Fruit fly (Drosophila melanogaster) whole organism, embryonic: ENCODE data around the gene CG34325.
A peak's percentile ranks its signal among the peaks of the same experiment; 100 is the strongest.

Experiments used
- Awh ChIP-seq: fragments of 200-800 bp; sonication (Bioruptor generic); IDR thresholded peaks from 2 replicates; pipeline ENCODE4, ENCODE4 v1.3.6; 2022; ENCODE audit warnings: missing biosample characterization, missing genetic modification characterization
- Blimp-1 ChIP-seq: fragments of 200-800 bp; sonication (Bioruptor generic); optimal IDR thresholded peaks from 3 replicates; lab custom pipeline; 2018; ENCODE audit warnings: missing biosample characterization, missing genetic modification characterization, mild to moderate bottlenecking, moderate library complexity, missing genetic modification reagents
- CG10267 ChIP-seq: fragments of 200-800 bp; sonication (Bioruptor generic); optimal IDR thresholded peaks from 2 replicates; lab custom pipeline; 2018; ENCODE audit warnings: missing biosample characterization, mild to moderate bottlenecking, missing genetic modification characterization, moderate library complexity
- CG10565 ChIP-seq: fragments of 200-800 bp; sonication (Bioruptor generic); optimal IDR thresholded peaks from 3 replicates; lab custom pipeline; 2016; ENCODE audit warnings: missing biosample characterization, mild to moderate bottlenecking, missing genetic modification characterization
- CG11085 ChIP-seq: fragments of 200-800 bp; sonication (Bioruptor generic); IDR thresholded peaks from 2 replicates; pipeline ENCODE4 v1.3.6; 2022; ENCODE audit warnings: missing biosample characterization, missing genetic modification characterization
- CG12071 ChIP-seq: fragments of 200-800 bp; sonication (Bioruptor generic); optimal IDR thresholded peaks from 3 replicates; lab custom pipeline; 2018; ENCODE audit warnings: missing biosample characterization, mild to moderate bottlenecking, missing genetic modification characterization
- CG12942 ChIP-seq: fragments of 200-800 bp; sonication (Bioruptor generic); optimal IDR thresholded peaks from 3 replicates; lab custom pipeline; 2016; ENCODE audit warnings: missing biosample characterization, missing genetic modification characterization
- CG13775 ChIP-seq: fragments of 200-800 bp; sonication (Bioruptor generic); optimal IDR thresholded peaks from 3 replicates; lab custom pipeline; 2017; ENCODE audit warnings: missing biosample characterization, mild to moderate bottlenecking, missing genetic modification characterization
- CG15514 ChIP-seq: fragments of 200-800 bp; sonication (Bioruptor generic); optimal IDR thresholded peaks from 3 replicates; lab custom pipeline; 2017; ENCODE audit warnings: missing biosample characterization, missing genetic modification characterization, mild to moderate bottlenecking, moderate library complexity, missing genetic modification reagents
- CG15696 ChIP-seq: fragments of 200-800 bp; sonication (Bioruptor generic); optimal IDR thresholded peaks from 2 replicates; lab custom pipeline; 2019; ENCODE audit warnings: missing biosample characterization, mild to moderate bottlenecking, missing genetic modification characterization, moderate library complexity
- CG16863 ChIP-seq: fragments of 200-800 bp; sonication (Bioruptor generic); optimal IDR thresholded peaks from 3 replicates; lab custom pipeline; 2016; ENCODE audit warnings: missing biosample characterization, missing genetic modification characterization
- CG17359 ChIP-seq: fragments of 200-800 bp; sonication (Bioruptor generic); optimal IDR thresholded peaks from 3 replicates; lab custom pipeline; 2018; ENCODE audit warnings: missing biosample characterization, mild to moderate bottlenecking, missing genetic modification characterization, moderate library complexity
- CG2129 ChIP-seq: fragments of 200-800 bp; sonication (Bioruptor generic); IDR thresholded peaks from 2 replicates; pipeline ENCODE4 v1.3.6; 2022; ENCODE audit warnings: missing biosample characterization, missing genetic modification characterization; ENCODE audit not compliant: partially characterized antibody
- CG2875 ChIP-seq: fragments of 200-800 bp; sonication (Bioruptor generic); optimal IDR thresholded peaks from 2 replicates; lab custom pipeline; 2017; ENCODE audit warnings: missing biosample characterization, mild to moderate bottlenecking, missing genetic modification characterization, missing genetic modification reagents
- CG3281 ChIP-seq: fragments of 200-800 bp; sonication (Bioruptor generic); optimal IDR thresholded peaks from 3 replicates; lab custom pipeline; 2017; ENCODE audit warnings: missing biosample characterization, mild to moderate bottlenecking, missing genetic modification characterization
- CG3726 ChIP-seq: fragments of 200-800 bp; sonication (Bioruptor generic); IDR thresholded peaks from 3 replicates; pipeline ENCODE4, ENCODE4 v1.3.6; 2022; ENCODE audit warnings: missing biosample characterization, missing genetic modification characterization
- CG6689 ChIP-seq: fragments of 200-800 bp; sonication (Bioruptor generic); IDR thresholded peaks from 2 replicates; pipeline ENCODE4 v1.3.6; 2022; ENCODE audit warnings: missing biosample characterization, missing genetic modification characterization
- CG6813 ChIP-seq: fragments of 200-800 bp; sonication (Bioruptor generic); optimal IDR thresholded peaks from 2 replicates; lab custom pipeline; 2017; ENCODE audit warnings: missing biosample characterization, missing genetic modification characterization, mild to moderate bottlenecking, moderate library complexity, missing genetic modification reagents
- CG7357 ChIP-seq: fragments of 200-800 bp; sonication (Bioruptor generic); IDR thresholded peaks from 3 replicates; pipeline ENCODE4 v1.3.6; 2022; ENCODE audit warnings: missing biosample characterization, missing genetic modification characterization
- CG7372 ChIP-seq: fragments of 200-800 bp; sonication (Bioruptor generic); IDR thresholded peaks from 2 replicates; pipeline ENCODE4 v1.3.6; 2022; ENCODE audit warnings: missing biosample characterization, missing genetic modification characterization
- CG7963 ChIP-seq: fragments of 200-800 bp; sonication (Bioruptor generic); IDR thresholded peaks from 3 replicates; pipeline ENCODE4 v1.3.6; 2022; ENCODE audit warnings: missing biosample characterization, missing genetic modification characterization; ENCODE audit not compliant: partially characterized antibody
- CHES-1-like ChIP-seq: fragments of 200-800 bp; sonication (Bioruptor generic); optimal IDR thresholded peaks from 2 replicates; lab custom pipeline; 2016; ENCODE audit warnings: missing biosample characterization, missing genetic modification characterization
- Doc2 ChIP-seq: fragments of 200-800 bp; sonication (Bioruptor generic); IDR thresholded peaks from 2 replicates; pipeline ENCODE4 v1.3.6; 2022; ENCODE audit warnings: missing biosample characterization, missing genetic modification characterization
- Fer2 ChIP-seq: fragments of 200-800 bp; sonication (Bioruptor generic); optimal IDR thresholded peaks from 2 replicates; lab custom pipeline; 2018; ENCODE audit warnings: missing biosample characterization, mild to moderate bottlenecking, missing genetic modification characterization, moderate library complexity
- Hmx ChIP-seq: fragments of 200-800 bp; sonication (Bioruptor generic); optimal IDR thresholded peaks from 2 replicates; lab custom pipeline; 2016; ENCODE audit warnings: missing biosample characterization, missing genetic modification characterization
- MESR4 ChIP-seq: fragments of 200-800 bp; sonication (Bioruptor generic); optimal IDR thresholded peaks from 2 replicates; lab custom pipeline; 2018; ENCODE audit warnings: missing biosample characterization, mild to moderate bottlenecking, missing genetic modification characterization, moderate library complexity
- Mes4 ChIP-seq: fragments of 200-800 bp; sonication (Bioruptor generic); optimal IDR thresholded peaks from 2 replicates; lab custom pipeline; 2016; ENCODE audit warnings: missing biosample characterization, missing genetic modification characterization
- Oaz ChIP-seq: fragments of 200-800 bp; sonication (Bioruptor generic); IDR thresholded peaks from 2 replicates; pipeline ENCODE4 v1.3.6; 2022; ENCODE audit warnings: missing biosample characterization, missing genetic modification characterization
- abd-A ChIP-seq: fragments of 200-800 bp; sonication (Bioruptor generic); optimal IDR thresholded peaks from 3 replicates; lab custom pipeline; 2019; ENCODE audit warnings: missing biosample characterization, mild to moderate bottlenecking, missing genetic modification characterization, moderate library complexity
- ac ChIP-seq: fragments of 200-800 bp; sonication (Bioruptor generic); optimal IDR thresholded peaks from 3 replicates; lab custom pipeline; 2017; ENCODE audit warnings: missing biosample characterization, mild to moderate bottlenecking, missing genetic modification characterization
- cas ChIP-seq: fragments of 200-800 bp; sonication (Bioruptor generic); IDR thresholded peaks from 2 replicates; pipeline ENCODE4 v1.3.6; 2022; ENCODE audit warnings: missing biosample characterization, missing genetic modification characterization
- corto ChIP-seq: fragments of 200-800 bp; sonication (Bioruptor generic); optimal IDR thresholded peaks from 2 replicates; lab custom pipeline; 2016; ENCODE audit warnings: missing biosample characterization, mild to moderate bottlenecking, missing genetic modification characterization, moderate library complexity
- dm ChIP-seq: fragments of 200-800 bp; sonication (Bioruptor generic); optimal IDR thresholded peaks from 3 replicates; lab custom pipeline; 2016; ENCODE audit warnings: missing biosample characterization, missing genetic modification characterization
- dmrt11E ChIP-seq: fragments of 200-800 bp; sonication (Bioruptor generic); optimal IDR thresholded peaks from 3 replicates; lab custom pipeline; 2018; ENCODE audit warnings: missing biosample characterization, mild to moderate bottlenecking, missing genetic modification characterization, moderate library complexity
- dmrt99B ChIP-seq: fragments of 200-800 bp; sonication (Bioruptor generic); optimal IDR thresholded peaks from 2 replicates; lab custom pipeline; 2018; ENCODE audit warnings: missing biosample characterization, mild to moderate bottlenecking, missing genetic modification characterization, moderate library complexity
- en ChIP-seq: fragments of 200-800 bp; sonication (Bioruptor generic); optimal IDR thresholded peaks from 2 replicates; lab custom pipeline; 2016; ENCODE audit warnings: missing biosample characterization, missing genetic modification characterization
- grau ChIP-seq: fragments of 200-800 bp; optimal IDR thresholded peaks from 3 replicates; lab custom pipeline; 2019; ENCODE audit warnings: missing biosample characterization, mild to moderate bottlenecking, missing genetic modification characterization, moderate library complexity
- kni ChIP-seq: fragments of 200-800 bp; sonication (Bioruptor generic); optimal IDR thresholded peaks from 3 replicates; lab custom pipeline; 2017; ENCODE audit warnings: mild to moderate bottlenecking, missing biosample characterization, missing genetic modification reagents, missing genetic modification characterization
- lbe ChIP-seq: fragments of 200-800 bp; sonication (Bioruptor generic); optimal IDR thresholded peaks from 2 replicates; lab custom pipeline; 2016; ENCODE audit warnings: missing biosample characterization, mild to moderate bottlenecking, missing genetic modification characterization
- maf-S ChIP-seq: fragments of 200-800 bp; sonication (Bioruptor generic); optimal IDR thresholded peaks from 2 replicates; lab custom pipeline; 2016; ENCODE audit warnings: missing biosample characterization, missing genetic modification characterization
- otp ChIP-seq: fragments of 200-800 bp; sonication (Bioruptor generic); IDR thresholded peaks from 3 replicates; pipeline ENCODE4, ENCODE4 v1.3.6; 2022; ENCODE audit warnings: missing biosample characterization, missing genetic modification characterization
- pum ChIP-seq: fragments of 200-800 bp; sonication (Bioruptor generic); optimal IDR thresholded peaks from 2 replicates; lab custom pipeline; 2016; ENCODE audit warnings: missing biosample characterization, missing genetic modification characterization
- repo ChIP-seq: fragments of 200-800 bp; sonication (Bioruptor generic); optimal IDR thresholded peaks from 2 replicates; lab custom pipeline; 2016; ENCODE audit warnings: missing biosample characterization, missing genetic modification characterization
- sna ChIP-seq: fragments of 200-800 bp; sonication (Bioruptor generic); IDR thresholded peaks from 2 replicates; pipeline ENCODE4 v1.3.6; 2022; ENCODE audit warnings: missing biosample characterization, missing genetic modification characterization; ENCODE audit not compliant: partially characterized antibody
- stc ChIP-seq: fragments of 200-800 bp; sonication (Bioruptor generic); IDR thresholded peaks from 2 replicates; pipeline ENCODE4 v1.3.6; 2022; ENCODE audit warnings: missing biosample characterization, missing genetic modification characterization
- tio ChIP-seq: fragments of 200-800 bp; sonication (Bioruptor generic); optimal IDR thresholded peaks from 2 replicates; lab custom pipeline; 2017; ENCODE audit warnings: missing biosample characterization, missing genetic modification characterization, inconsistent platforms
- z ChIP-seq: fragments of 200-800 bp; sonication (Bioruptor generic); IDR thresholded peaks from 3 replicates; pipeline ENCODE4 v1.3.6; 2022; ENCODE audit warnings: missing biosample characterization, missing genetic modification characterization
- zfh2 ChIP-seq: fragments of 200-800 bp; sonication (Bioruptor generic); optimal IDR thresholded peaks from 2 replicates; lab custom pipeline; 2016; ENCODE audit warnings: missing biosample characterization, missing genetic modification characterization

Gene CG34325

DNA sequence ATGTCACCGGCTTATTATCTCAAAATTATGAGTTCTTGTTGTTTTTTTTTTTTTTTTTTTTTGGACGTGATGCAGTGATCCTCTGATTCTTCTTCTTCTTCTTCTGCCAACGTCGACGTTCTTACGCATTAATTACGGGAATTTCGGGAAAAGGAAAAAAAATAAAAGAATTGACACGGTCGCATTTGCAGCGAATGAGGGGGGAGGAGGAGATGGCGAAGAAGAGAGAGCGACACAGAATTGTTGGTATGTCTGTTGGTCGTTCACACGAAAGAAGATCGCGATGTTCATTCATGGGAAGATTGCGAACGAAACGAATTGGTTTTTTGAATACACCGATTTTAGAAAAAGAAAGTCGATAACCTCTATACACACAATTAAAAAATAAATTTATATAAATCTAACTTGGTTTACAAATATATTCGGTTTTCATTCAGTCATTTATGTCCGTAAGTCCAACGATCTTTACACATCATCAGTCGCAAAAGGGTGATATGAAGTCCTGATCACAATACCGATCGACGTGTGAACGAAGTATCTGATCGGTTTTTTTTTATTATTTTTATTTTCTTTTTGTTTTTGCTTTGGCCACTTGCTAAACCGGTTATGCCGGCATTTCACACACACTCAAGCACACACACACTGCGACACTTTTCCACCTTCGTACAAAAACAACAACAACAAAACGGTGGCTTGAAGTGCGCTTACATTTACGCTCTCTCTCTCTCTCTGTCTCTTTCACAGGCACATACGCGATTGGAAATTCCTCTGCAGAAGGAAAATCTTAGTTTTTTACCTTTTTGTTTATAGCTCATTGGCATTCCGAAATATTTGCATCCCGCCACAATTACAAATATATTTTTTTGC is 29.7 kb upstream of the CG34325 start (continued):
- TF ChIP-seq dm (GFP tag; lab: Kevin White, UChicago), result no peak
- TF ChIP-seq sna (GFP tag; lab: Robert Waterston, UW), result no peak
- peak; percentile 49 for TF ChIP-seq ac (GFP tag; lab: Kevin White, UChicago)
- no peak for TF ChIP-seq Hmx (GFP tag; lab: Kevin White, UChicago)
- peak; percentile 40 for TF ChIP-seq CG12071
- TF ChIP-seq CHES-1-like (GFP tag; lab: Kevin White, UChicago), result no peak
- TF ChIP-seq CG12942, result peak; percentile 21
- no peak for TF ChIP-seq CG7963 (GFP tag; lab: Robert Waterston, UW)
- TF ChIP-seq corto (GFP tag; lab: Kevin White, UChicago), result peak; percentile 78
- TF ChIP-seq CG6689 (GFP tag; lab: Robert Waterston, UW), result peak; percentile 75
- TF ChIP-seq abd-A (tag; lab: Kevin White, UChicago), result no peak
- no peak for TF ChIP-seq CG16863 (GFP tag; lab: Kevin White, UChicago)
- peak; percentile 28 for TF ChIP-seq CG15514 (GFP tag; lab: Kevin White, UChicago)
- TF ChIP-seq CG10267 (tag; lab: Kevin White, UChicago), result peak; percentile 78
- 0 out of 2 replicates have a peak, but pooled peaks have one; percentile 16 for TF ChIP-seq Awh (GFP tag; lab: Robert Waterston, UW)
- peak; percentile 12; the same call in 1 of the 3 replicates for TF ChIP-seq otp
- no peak for TF ChIP-seq MESR4 (GFP tag; lab: Kevin White, UChicago)
- TF ChIP-seq tio, result peak; percentile 49
- peak; percentile 70 for TF ChIP-seq CG13775 (GFP tag; lab: Kevin White, UChicago)
- TF ChIP-seq stc (GFP tag; lab: Robert Waterston, UW), result no peak
- no peak for TF ChIP-seq z (GFP tag; lab: Robert Waterston, UW)
- peak; percentile 77 for TF ChIP-seq Blimp-1 (GFP tag; lab: Kevin White, UChicago)
- no peak for TF ChIP-seq Mes4 (GFP tag; lab: Kevin White, UChicago)
- no peak for TF ChIP-seq CG3726
- TF ChIP-seq CG2875 (GFP tag; lab: Kevin White, UChicago), result peak; percentile 44
- no peak for TF ChIP-seq Doc2
- TF ChIP-seq kni (GFP tag; lab: Kevin White, UChicago), result peak; percentile 66
- TF ChIP-seq dmrt99B, result peak; percentile 84
- TF ChIP-seq CG10565 (GFP tag; lab: Kevin White, UChicago), result no peak
- TF ChIP-seq Oaz (GFP tag; lab: Robert Waterston, UW), result peak; percentile 59
- TF ChIP-seq repo (GFP tag; lab: Kevin White, UChicago), result no peak
- no peak for TF ChIP-seq CG11085
- TF ChIP-seq zfh2 (GFP tag; lab: Kevin White, UChicago), result no peak
- peak; percentile 67 for TF ChIP-seq lbe
- TF ChIP-seq CG2129 (GFP tag; lab: Robert Waterston, UW), result no peak
- TF ChIP-seq cas (GFP tag; lab: Robert Waterston, UW), result no peak
- peak; percentile 41 for TF ChIP-seq Fer2
- TF ChIP-seq CG6813, result peak; percentile 63
- peak; percentile 78 for TF ChIP-seq dmrt11E
- TF ChIP-seq en, result no peak
- peak; percentile 44; the same call in 2 of the 3 replicates for TF ChIP-seq CG7357 (GFP tag; lab: Robert Waterston, UW)
- peak; percentile 7 for TF ChIP-seq pum (GFP tag; lab: Kevin White, UChicago)
- TF ChIP-seq maf-S (GFP tag; lab: Kevin White, UChicago), result no peak
- TF ChIP-seq CG7372 (GFP tag; lab: Robert Waterston, UW), result peak; percentile 50; the same call in 1 of the 2 replicates
- peak; percentile 81 for TF ChIP-seq grau (tag; lab: Kevin White, UChicago)
- peak; percentile 69 for TF ChIP-seq CG3281 (GFP tag; lab: Kevin White, UChicago)
- TF ChIP-seq CG15696 (tag; lab: Kevin White, UChicago), result peak; percentile 83
- peak; percentile 71 for TF ChIP-seq CG17359
